Fruit fly (Drosophila melanogaster) whole organism, embryonic: ENCODE measurements around the gene CG11986.

Source experiments
- ATbp ChIP-seq: fragments of 200-800 bp; sonication (Bioruptor generic); optimal IDR thresholded peaks from 2 replicates; lab custom pipeline; 2017; ENCODE audit warnings: missing biosample characterization, mild to moderate bottlenecking, missing genetic modification characterization, missing genetic modification reagents
- Bdp1 ChIP-seq: fragments of 200-800 bp; sonication (Bioruptor generic); optimal IDR thresholded peaks from 3 replicates; lab custom pipeline; 2016; ENCODE audit warnings: missing biosample characterization, missing genetic modification characterization
- Bgb ChIP-seq: fragments of 200-800 bp; sonication (Bioruptor generic); IDR thresholded peaks from 2 replicates; pipeline ENCODE4 v1.3.6; 2022; ENCODE audit warnings: missing biosample characterization, missing genetic modification characterization; ENCODE audit not compliant: partially characterized antibody
- CG10321 ChIP-seq: fragments of 200-800 bp; sonication (Bioruptor generic); IDR thresholded peaks from 2 replicates; pipeline ENCODE4 v1.3.6; 2022; ENCODE audit warnings: missing biosample characterization, missing genetic modification characterization
- CG10462 ChIP-seq: fragments of 200-800 bp; sonication (Bioruptor generic); optimal IDR thresholded peaks from 2 replicates; lab custom pipeline; 2016; ENCODE audit warnings: missing biosample characterization, missing genetic modification characterization
- CG10959 ChIP-seq: fragments of 200-800 bp; sonication (Bioruptor generic); IDR thresholded peaks from 2 replicates; pipeline ENCODE4 v1.3.6; 2022; ENCODE audit warnings: missing biosample characterization, missing genetic modification characterization
- CG12219 ChIP-seq: fragments of 200-800 bp; sonication (Bioruptor generic); optimal IDR thresholded peaks from 3 replicates; lab custom pipeline; 2018; ENCODE audit warnings: missing biosample characterization, mild to moderate bottlenecking, missing genetic modification characterization
- CG12299 ChIP-seq: fragments of 200-800 bp; sonication (Bioruptor generic); optimal IDR thresholded peaks from 2 replicates; lab custom pipeline; 2018; ENCODE audit warnings: missing biosample characterization, mild to moderate bottlenecking, missing genetic modification characterization
- CG1233 ChIP-seq: fragments of 200-800 bp; sonication (Bioruptor generic); optimal IDR thresholded peaks from 4 replicates; lab custom pipeline; 2018; ENCODE audit warnings: missing biosample characterization, mild to moderate bottlenecking, missing genetic modification characterization
- CG1603 ChIP-seq: fragments of 200-800 bp; sonication (Bioruptor generic); optimal IDR thresholded peaks from 2 replicates; lab custom pipeline; 2019; ENCODE audit warnings: missing biosample characterization, mild to moderate bottlenecking, missing genetic modification characterization, moderate library complexity
- CG1647 ChIP-seq: fragments of 200-800 bp; sonication (Bioruptor generic); optimal IDR thresholded peaks from 3 replicates; lab custom pipeline; 2016; ENCODE audit warnings: missing biosample characterization, missing genetic modification characterization
- CG16815 ChIP-seq: fragments of 200-800 bp; sonication (Bioruptor generic); optimal IDR thresholded peaks from 3 replicates; lab custom pipeline; 2017; ENCODE audit warnings: missing biosample characterization, mild to moderate bottlenecking, missing genetic modification characterization
- CG17568 ChIP-seq: fragments of 200-800 bp; sonication (Bioruptor generic); optimal IDR thresholded peaks from 2 replicates; lab custom pipeline; 2018; ENCODE audit warnings: missing biosample characterization, mild to moderate bottlenecking, missing genetic modification characterization, moderate library complexity
- CG1832 ChIP-seq: fragments of 200-800 bp; sonication (Bioruptor generic); optimal IDR thresholded peaks from 2 replicates; lab custom pipeline; 2017; ENCODE audit warnings: missing biosample characterization, mild to moderate bottlenecking, missing genetic modification characterization, inconsistent platforms
- CG18599 ChIP-seq: fragments of 200-800 bp; sonication (Bioruptor generic); optimal IDR thresholded peaks from 3 replicates; lab custom pipeline; 2017; ENCODE audit warnings: missing biosample characterization, missing genetic modification characterization, mild to moderate bottlenecking, moderate library complexity, missing genetic modification reagents
- CG31441 ChIP-seq: fragments of 200-800 bp; sonication (Bioruptor generic); IDR thresholded peaks from 2 replicates; pipeline ENCODE4 v1.3.6; 2022; ENCODE audit warnings: missing biosample characterization, missing genetic modification characterization
- CG3407 ChIP-seq: fragments of 200-800 bp; sonication (Bioruptor generic); optimal IDR thresholded peaks from 2 replicates; lab custom pipeline; 2018; ENCODE audit warnings: missing biosample characterization, mild to moderate bottlenecking, missing genetic modification characterization
- CG43689 ChIP-seq: fragments of 200-800 bp; sonication (Bioruptor generic); IDR thresholded peaks from 2 replicates; pipeline ENCODE4 v1.3.6; 2022; ENCODE audit warnings: missing biosample characterization, missing genetic modification characterization
- CG9609 ChIP-seq: fragments of 200-800 bp; sonication (Bioruptor generic); optimal IDR thresholded peaks from 3 replicates; lab custom pipeline; 2016; ENCODE audit warnings: missing biosample characterization, missing genetic modification characterization
- D19B ChIP-seq: fragments of 200-800 bp; sonication (Bioruptor generic); optimal IDR thresholded peaks from 2 replicates; lab custom pipeline; 2017; ENCODE audit warnings: missing biosample characterization, mild to moderate bottlenecking, missing genetic modification characterization
- E2f1 ChIP-seq: fragments of 200-800 bp; sonication (Bioruptor generic); IDR thresholded peaks from 2 replicates; pipeline ENCODE4 v1.3.6; 2022; ENCODE audit warnings: missing biosample characterization, missing genetic modification characterization
- E2f2 ChIP-seq: fragments of 200-800 bp; sonication (Bioruptor generic); IDR thresholded peaks from 2 replicates; pipeline ENCODE4 v1.3.6; 2022; ENCODE audit warnings: missing biosample characterization, missing genetic modification characterization
- Ets97D ChIP-seq: fragments of 200-800 bp; sonication (Bioruptor generic); optimal IDR thresholded peaks from 3 replicates; lab custom pipeline; 2016; ENCODE audit warnings: missing biosample characterization, missing genetic modification characterization
- Hand ChIP-seq: fragments of 200-800 bp; sonication (Bioruptor generic); optimal IDR thresholded peaks from 2 replicates; lab custom pipeline; 2017; ENCODE audit warnings: mild to moderate bottlenecking, missing biosample characterization, missing genetic modification reagents, missing genetic modification characterization
- Hsf ChIP-seq: fragments of 200-800 bp; sonication (Bioruptor generic); optimal IDR thresholded peaks from 3 replicates; lab custom pipeline; 2016; ENCODE audit warnings: missing biosample characterization, missing genetic modification characterization
- Lhr ChIP-seq: fragments of 200-800 bp; sonication (Bioruptor generic); optimal IDR thresholded peaks from 3 replicates; lab custom pipeline; 2017; ENCODE audit warnings: mild to moderate bottlenecking, missing biosample characterization, missing genetic modification reagents, missing genetic modification characterization
- Spps ChIP-seq: fragments of 200-800 bp; sonication (Bioruptor generic); optimal IDR thresholded peaks from 2 replicates; lab custom pipeline; 2018; ENCODE audit warnings: missing biosample characterization, mild to moderate bottlenecking, missing genetic modification characterization
- Sry-δ ChIP-seq: fragments of 200-800 bp; sonication (Bioruptor generic); optimal IDR thresholded peaks from 2 replicates; lab custom pipeline; 2016; ENCODE audit warnings: missing biosample characterization, missing genetic modification characterization
- Taf1 ChIP-seq: fragments of 200-800 bp; sonication (Bioruptor generic); IDR thresholded peaks from 2 replicates; pipeline ENCODE4 v1.3.6; 2022; ENCODE audit warnings: missing biosample characterization, missing genetic modification characterization
- Trl ChIP-seq, 3 experiments: fragments of >200 bp in 2 of 3; fragments of 200-800 bp in 1 of 3; sonication (Bioruptor generic) in 1 of 3; optimal IDR thresholded peaks; 2 replicates in 1 of 3; 3 replicates in 2 of 3; lab custom pipeline; 2016 to 2017; ENCODE audit warnings: missing biosample characterization in 1 of 3, missing genetic modification characterization in 1 of 3
- YL-1 ChIP-seq: fragments of 200-800 bp; sonication (Bioruptor generic); optimal IDR thresholded peaks from 3 replicates; lab custom pipeline; 2017; ENCODE audit warnings: missing biosample characterization, mild to moderate bottlenecking, missing genetic modification characterization
- aop ChIP-seq: fragments of 200-800 bp; sonication (Bioruptor generic); IDR thresholded peaks from 2 replicates; pipeline ENCODE4 v1.3.6; 2022; ENCODE audit warnings: missing biosample characterization, missing genetic modification characterization
- disco-r ChIP-seq: fragments of 200-800 bp; sonication (Bioruptor generic); optimal IDR thresholded peaks from 2 replicates; lab custom pipeline; 2016; ENCODE audit warnings: missing biosample characterization, missing genetic modification characterization
- dmrt11E ChIP-seq: fragments of 200-800 bp; sonication (Bioruptor generic); optimal IDR thresholded peaks from 3 replicates; lab custom pipeline; 2018; ENCODE audit warnings: missing biosample characterization, mild to moderate bottlenecking, missing genetic modification characterization, moderate library complexity
- esg ChIP-seq: fragments of 200-800 bp; sonication (Bioruptor generic); conservative IDR thresholded peaks from 2 replicates; pipeline ENCODE4 v1.3.6; 2022; ENCODE audit warnings: missing biosample characterization, missing genetic modification characterization
- ewg ChIP-seq: fragments of 200-800 bp; sonication (Bioruptor generic); optimal IDR thresholded peaks from 3 replicates; lab custom pipeline; 2017; ENCODE audit warnings: mild to moderate bottlenecking, missing biosample characterization, missing genetic modification reagents, missing genetic modification characterization
- ftz-f1 ChIP-seq: fragments of 200-800 bp; sonication (Bioruptor generic); optimal IDR thresholded peaks from 2 replicates; lab custom pipeline; 2016; ENCODE audit warnings: missing biosample characterization, missing genetic modification characterization
- gce ChIP-seq: fragments of 200-800 bp; sonication (Bioruptor generic); IDR thresholded peaks from 3 replicates; pipeline ENCODE4 v1.3.6; 2022; ENCODE audit warnings: missing biosample characterization, missing genetic modification characterization
- kay ChIP-seq: fragments of 200-800 bp; sonication (Bioruptor generic); optimal IDR thresholded peaks from 2 replicates; lab custom pipeline; 2016; ENCODE audit warnings: missing biosample characterization, missing genetic modification characterization
- maf-S ChIP-seq: fragments of 200-800 bp; sonication (Bioruptor generic); optimal IDR thresholded peaks from 2 replicates; lab custom pipeline; 2016; ENCODE audit warnings: missing biosample characterization, missing genetic modification characterization
- mam ChIP-seq: fragments of 200-800 bp; sonication (Bioruptor generic); optimal IDR thresholded peaks from 3 replicates; lab custom pipeline; 2016; ENCODE audit warnings: missing biosample characterization, missing genetic modification characterization
- nau ChIP-seq: fragments of 200-800 bp; sonication (Bioruptor generic); optimal IDR thresholded peaks from 3 replicates; lab custom pipeline; 2017; ENCODE audit warnings: missing biosample characterization, mild to moderate bottlenecking, missing genetic modification characterization, missing genetic modification reagents
- nmo ChIP-seq: fragments of 200-800 bp; sonication (Bioruptor generic); optimal IDR thresholded peaks from 2 replicates; lab custom pipeline; 2018; ENCODE audit warnings: missing biosample characterization, mild to moderate bottlenecking, missing genetic modification characterization, moderate library complexity
- nom ChIP-seq: fragments of 200-800 bp; sonication (Bioruptor generic); optimal IDR thresholded peaks from 2 replicates; lab custom pipeline; 2017; ENCODE audit warnings: missing biosample characterization, missing genetic modification characterization, mild to moderate bottlenecking, moderate library complexity, missing genetic modification reagents
- peb ChIP-seq: fragments of 200-800 bp; sonication (Bioruptor generic); IDR thresholded peaks from 2 replicates; pipeline ENCODE4 v1.3.6; 2022; ENCODE audit warnings: missing biosample characterization, missing genetic modification characterization
- rib ChIP-seq: fragments of 200-800 bp; sonication (Bioruptor generic); IDR thresholded peaks from 2 replicates; pipeline ENCODE4 v1.3.6; 2022; ENCODE audit warnings: missing biosample characterization, missing genetic modification characterization
- stwl ChIP-seq: fragments of 200-800 bp; sonication (Bioruptor generic); optimal IDR thresholded peaks from 3 replicates; lab custom pipeline; 2018; ENCODE audit warnings: missing biosample characterization, mild to moderate bottlenecking, missing genetic modification characterization, moderate library complexity
- tin ChIP-seq: fragments of 200-800 bp; sonication (Bioruptor generic); optimal IDR thresholded peaks from 3 replicates; lab custom pipeline; 2016; ENCODE audit warnings: missing biosample characterization, missing genetic modification characterization
- unpg ChIP-seq: fragments of 200-800 bp; sonication (Bioruptor generic); optimal IDR thresholded peaks from 3 replicates; lab custom pipeline; 2018; ENCODE audit warnings: missing biosample characterization, mild to moderate bottlenecking, missing genetic modification characterization, moderate library complexity
- vnd ChIP-seq: fragments of 200-800 bp; sonication (Bioruptor generic); IDR thresholded peaks from 3 replicates; pipeline ENCODE4 v1.3.6; 2022; ENCODE audit warnings: missing biosample characterization, missing genetic modification characterization; ENCODE audit not compliant: partially characterized antibody
- yki ChIP-seq: fragments of >200 bp; optimal IDR thresholded peaks from 3 replicates; lab custom pipeline; 2018

CG11986 gene

DNA sequence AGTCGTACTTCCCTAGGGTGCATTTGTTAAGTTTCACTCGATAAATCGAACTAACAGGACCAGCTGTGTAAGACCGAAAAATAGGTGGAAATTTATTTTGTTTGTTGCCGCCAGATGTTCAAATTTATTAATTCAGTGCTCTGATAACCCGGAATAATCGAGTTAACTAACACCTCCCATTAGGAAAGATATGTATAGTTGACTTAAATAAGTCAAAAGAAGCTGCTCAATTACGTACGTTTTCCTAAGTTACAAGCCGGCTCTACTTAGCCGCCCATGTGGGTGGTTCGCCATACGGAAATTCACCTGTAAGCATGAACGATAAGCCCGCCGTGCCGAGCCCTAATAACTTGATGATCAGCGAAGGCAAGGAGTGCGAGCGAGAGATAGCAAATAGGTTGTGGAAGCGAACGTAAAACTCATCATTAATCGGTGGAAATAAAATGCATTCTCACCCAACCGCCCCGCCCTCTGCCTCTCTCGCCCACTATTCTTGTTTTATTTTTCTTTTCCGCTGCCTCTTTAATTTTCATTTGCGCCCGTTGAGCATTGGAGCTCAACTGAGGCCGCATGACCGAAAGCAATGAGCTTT lies 38.7 kb downstream of the CG11986 start (continued):
- no peak for TF ChIP-seq vnd (GFP tag; lab: Robert Waterston, UW)
- TF ChIP-seq Trl (optimal IDR thresholded peaks at IDR 0.05; lab: Kevin White, UChicago) = no peak
- TF ChIP-seq Trl (GFP tag; optimal IDR thresholded peaks at IDR 0.05; lab: Kevin White, UChicago) = no peak
- TF ChIP-seq unpg = peak; percentile 41
- TF ChIP-seq tin = peak; percentile 2
- TF ChIP-seq CG16815 (GFP tag; lab: Kevin White, UChicago) = peak; percentile 39
- TF ChIP-seq maf-S (GFP tag; lab: Kevin White, UChicago) = peak; percentile 48
- no peak for TF ChIP-seq CG10321 (GFP tag; lab: Robert Waterston, UW)
- TF ChIP-seq YL-1 (GFP tag; lab: Kevin White, UChicago) = no peak
- TF ChIP-seq Taf1 (GFP tag; lab: Robert Waterston, UW) = no peak
- TF ChIP-seq disco-r (GFP tag; lab: Kevin White, UChicago) = no peak
- no peak for TF ChIP-seq nau
- peak; percentile 3 for TF ChIP-seq Hand (GFP tag; lab: Kevin White, UChicago)
- peak; percentile 23 for TF ChIP-seq ewg
- TF ChIP-seq CG31441 = no peak
- TF ChIP-seq D19B (GFP tag; lab: Kevin White, UChicago) = peak; percentile 42
- no peak for TF ChIP-seq CG17568
- no peak for TF ChIP-seq CG10959
- TF ChIP-seq peb = no peak
- TF ChIP-seq Sry-δ (GFP tag; lab: Kevin White, UChicago) = no peak
- TF ChIP-seq rib (GFP tag; lab: Robert Waterston, UW) = no peak
- TF ChIP-seq yki (lab: Kevin White, UChicago) = no peak
- no peak for TF ChIP-seq Bdp1 (GFP tag; lab: Kevin White, UChicago)
- TF ChIP-seq E2f2 = no peak
- no peak for TF ChIP-seq aop
- no peak for TF ChIP-seq CG10462
- TF ChIP-seq CG9609 = peak; percentile 33
- TF ChIP-seq CG43689 (GFP tag; lab: Robert Waterston, UW) = no peak
- peak; percentile 10 for TF ChIP-seq Ets97D (GFP tag; lab: Kevin White, UChicago)
- no peak for TF ChIP-seq stwl
- no peak for TF ChIP-seq esg (GFP tag; lab: Robert Waterston, UW)
- no peak for TF ChIP-seq CG1832 (GFP tag; lab: Kevin White, UChicago)
- no peak for TF ChIP-seq E2f1 (GFP tag; lab: Robert Waterston, UW)
- TF ChIP-seq CG1603 (tag; lab: Kevin White, UChicago) = peak; percentile 22
- TF ChIP-seq kay (GFP tag; lab: Kevin White, UChicago) = no peak
- TF ChIP-seq CG12299 = no peak
- no peak for TF ChIP-seq CG1647 (GFP tag; lab: Kevin White, UChicago)
- no peak for TF ChIP-seq CG3407
- no peak for TF ChIP-seq dmrt11E (tag; lab: Kevin White, UChicago)
- TF ChIP-seq gce = no peak
- TF ChIP-seq mam (GFP tag; lab: Kevin White, UChicago) = peak; percentile 47
- peak; percentile 27 for TF ChIP-seq CG12219
- TF ChIP-seq Hsf (GFP tag; lab: Kevin White, UChicago) = peak; percentile 1
- peak; percentile 68 for TF ChIP-seq nmo (GFP tag; lab: Kevin White, UChicago)
- peak; percentile 59 for TF ChIP-seq CG18599 (GFP tag; lab: Kevin White, UChicago)
- TF ChIP-seq CG1233 (GFP tag; lab: Kevin White, UChicago) = peak; percentile 32
- no peak for TF ChIP-seq Bgb (GFP tag; lab: Robert Waterston, UW)
- TF ChIP-seq nom (GFP tag; lab: Kevin White, UChicago) = no peak
- TF ChIP-seq ftz-f1 (GFP tag; lab: Kevin White, UChicago) = no peak
- no peak for TF ChIP-seq Lhr
- TF ChIP-seq ATbp (GFP tag; lab: Kevin White, UChicago) = no peak
- no peak for TF ChIP-seq Spps (tag; lab: Kevin White, UChicago)
